Worm (Caenorhabditis elegans): ENCODE data around the gene cal-1.

- TF ChIP-seq hmg-1.2 (GFP tag; IDR thresholded peaks at IDR 0.05), result no peak
- TF ChIP-seq bed-2 (GFP tag; IDR thresholded peaks at IDR 0.05), result no peak
- no peak for TF ChIP-seq snpc-1.1 (tag; optimal IDR thresholded peaks at IDR 0.05; ENCODE audit: insufficient read depth)
- TF ChIP-seq nhr-27 (tag; optimal IDR thresholded peaks at IDR 0.05), result no peak
- TF ChIP-seq egl-18 (GFP tag; IDR thresholded peaks at IDR 0.05), result no peak
Observed at ce11 chrV:12552671-12553212, 35.7 kb upstream of the cal-1 start, which contains the start of gene F45D3.4.
